Fruit fly (Drosophila melanogaster) S2 (cell line): ENCODE results near the gene CG7130.

Experiments
- CG8478 ChIP-seq: fragments of >200 bp; optimal IDR thresholded peaks from 2 replicates; lab custom pipeline; 2018
- CTCF ChIP-seq, 2 experiments: fragments of >200 bp; optimal IDR thresholded peaks; 2 replicates each; lab custom pipeline; 2018

dm6 chr3L:22051152-22051551 lies 24.4 kb downstream of the CG7130 start:
- TF ChIP-seq CG8478 (lab: Kevin White, UChicago) = no peak
- no peak for TF ChIP-seq CTCF (optimal IDR thresholded peaks at IDR 0.05; lab: Kevin White, UChicago)
